Fruit fly (Drosophila melanogaster): Measurements from ENCODE around the gene CG34281.

- no peak for TF ChIP-seq EcR (GFP tag; optimal IDR thresholded peaks at IDR 0.05)
- no peak for TF ChIP-seq Pif1B (GFP tag; optimal IDR thresholded peaks at IDR 0.05)
- no peak for TF ChIP-seq Snoo (tag; optimal IDR thresholded peaks at IDR 0.05)
- no peak for TF ChIP-seq CG32121 (GFP tag; IDR thresholded peaks at IDR 0.05)
- TF ChIP-seq Ets98B (GFP tag; IDR thresholded peaks at IDR 0.05) = no peak
- TF ChIP-seq gl (tag; optimal IDR thresholded peaks at IDR 0.05) = no peak
- TF ChIP-seq rn (GFP tag; IDR thresholded peaks at IDR 0.05) = no peak
Observed at dm6 chr3R:17618699-17619150, 6.0 kb downstream of the CG34281 start, which contains the start of the genes CG14324 and CG14326.
